Fruit fly (Drosophila melanogaster): Measurements from ENCODE around the gene CG32075.

- no peak for TF ChIP-seq Crg-1 (GFP tag; optimal IDR thresholded peaks at IDR 0.05)
- TF ChIP-seq kay (GFP tag; ENCODE audit: borderline replicate concordance): no peak
- no peak for TF ChIP-seq CG5204 (GFP tag; optimal IDR thresholded peaks at IDR 0.05)
- TF ChIP-seq cic (GFP tag; optimal IDR thresholded peaks at IDR 0.05): no peak
These were observed 42.8 kb downstream of the CG32075 start for dm6 chr3L:11021958-11022357.

Data from whole organism, adult.